Worm (Caenorhabditis elegans): Measurements from ENCODE around the gene C13A2.3.

- no peak for TF ChIP-seq F13H6.1 (tag; optimal IDR thresholded peaks at IDR 0.05)
- TF ChIP-seq nhr-12 (tag; optimal IDR thresholded peaks at IDR 0.05): no peak
- no peak for TF ChIP-seq elt-3 (tag; optimal IDR thresholded peaks at IDR 0.05)
- no peak for TF ChIP-seq fos-1 (tag; optimal IDR thresholded peaks at IDR 0.05)
- TF ChIP-seq blmp-1 (tag; optimal IDR thresholded peaks at IDR 0.05; ENCODE audit: insufficient read depth): no peak
- no peak for TF ChIP-seq R02D3.7 (tag; optimal IDR thresholded peaks at IDR 0.05)
These were observed 35.2 kb upstream of the C13A2.3 start, which contains the start of gene C05C8.7 for ce11 chrV:7246951-7247350.
